Worm (Caenorhabditis elegans) whole organism, L1 larva: ENCODE data around the gene K01D12.15.

Experiments used
- hlh-4 ChIP-seq: sonication (generic microtip); optimal IDR thresholded peaks from 2 replicates; lab custom pipeline; 2016; ENCODE audit warnings: mild to moderate bottlenecking, missing genetic modification characterization, missing compliant biosample characterization
- ztf-4 ChIP-seq: fragments of 150-350 bp; optimal IDR thresholded peaks from 2 replicates; lab custom pipeline; 2014; ENCODE audit warnings: missing biosample characterization, missing genetic modification characterization

The K01D12.15 gene

DNA sequence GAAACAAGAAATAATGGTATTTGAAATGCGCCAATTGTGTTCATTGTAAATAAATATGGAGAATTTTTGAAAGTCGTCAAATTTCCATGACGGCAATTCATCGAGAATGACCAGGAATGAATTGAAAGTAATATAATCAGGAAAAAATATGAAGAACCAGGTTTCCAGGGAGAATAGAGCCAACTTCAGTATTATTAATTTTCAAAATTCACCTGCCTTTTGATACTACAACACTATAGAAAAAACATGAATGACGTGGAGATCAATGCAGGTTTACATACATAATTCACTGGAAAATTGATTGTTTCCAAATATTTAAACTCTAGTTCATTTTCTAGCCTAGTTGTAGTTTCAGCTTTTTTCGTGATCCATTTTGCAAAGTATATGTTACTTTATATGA is 47.5 kb downstream of the K01D12.15 start, which contains the start of gene srh-25:
Gene srh-25 (minus strand): TSS at position 101 of the 400 bp plus-strand sequence.
- TF ChIP-seq ztf-4 (tag; lab: Kevin White, UChicago): no peak
- peak; percentile 60 for TF ChIP-seq hlh-4 (tag; lab: Kevin White, UChicago)
- TF ChIP-seq, all 84 proteins: peak for 1
